Fruit fly (Drosophila melanogaster) whole organism, embryonic: ENCODE measurements around the gene CG18858.

Source experiments
- Aef1 ChIP-seq: fragments of 200-800 bp; sonication (Bioruptor generic); IDR thresholded peaks from 3 replicates; pipeline ENCODE4 v1.3.6; 2022; ENCODE audit warnings: missing biosample characterization, missing genetic modification characterization
- Bgb ChIP-seq: fragments of 200-800 bp; sonication (Bioruptor generic); IDR thresholded peaks from 2 replicates; pipeline ENCODE4 v1.3.6; 2022; ENCODE audit warnings: missing biosample characterization, missing genetic modification characterization; ENCODE audit not compliant: partially characterized antibody
- CG11085 ChIP-seq: fragments of 200-800 bp; sonication (Bioruptor generic); IDR thresholded peaks from 2 replicates; pipeline ENCODE4 v1.3.6; 2022; ENCODE audit warnings: missing biosample characterization, missing genetic modification characterization
- CG11398 ChIP-seq: fragments of 200-800 bp; sonication (Bioruptor generic); optimal IDR thresholded peaks from 2 replicates; lab custom pipeline; 2016; ENCODE audit warnings: missing biosample characterization, missing genetic modification characterization
- CG11456 ChIP-seq: fragments of 200-800 bp; sonication (Bioruptor generic); IDR thresholded peaks from 3 replicates; pipeline ENCODE4 v1.3.6; 2022; ENCODE audit warnings: missing biosample characterization, missing genetic modification characterization
- CG12299 ChIP-seq: fragments of 200-800 bp; sonication (Bioruptor generic); optimal IDR thresholded peaks from 2 replicates; lab custom pipeline; 2018; ENCODE audit warnings: missing biosample characterization, mild to moderate bottlenecking, missing genetic modification characterization
- CG12659 ChIP-seq: fragments of 200-800 bp; sonication (Bioruptor generic); optimal IDR thresholded peaks from 3 replicates; lab custom pipeline; 2017; ENCODE audit warnings: mild to moderate bottlenecking, missing biosample characterization, missing genetic modification reagents, missing genetic modification characterization
- CG15011 ChIP-seq: fragments of 200-800 bp; sonication (Bioruptor generic); optimal IDR thresholded peaks from 3 replicates; lab custom pipeline; 2018; ENCODE audit warnings: missing biosample characterization, mild to moderate bottlenecking, missing genetic modification characterization
- CG15479 ChIP-seq: fragments of 200-800 bp; sonication (Bioruptor generic); optimal IDR thresholded peaks from 3 replicates; lab custom pipeline; 2019; ENCODE audit warnings: missing biosample characterization, mild to moderate bottlenecking, missing genetic modification characterization, moderate library complexity
- CG2199 ChIP-seq: fragments of 200-800 bp; sonication (Bioruptor generic); IDR thresholded peaks from 3 replicates; pipeline ENCODE4 v1.3.6; 2022; ENCODE audit warnings: missing biosample characterization, missing genetic modification characterization
- CG2889 ChIP-seq: fragments of 200-800 bp; sonication (Bioruptor generic); IDR thresholded peaks from 3 replicates; pipeline ENCODE4 v1.3.6; 2022; ENCODE audit warnings: missing biosample characterization, missing genetic modification characterization
- CG31388 ChIP-seq: fragments of 200-800 bp; sonication (Bioruptor generic); optimal IDR thresholded peaks from 2 replicates; lab custom pipeline; 2016; ENCODE audit warnings: missing biosample characterization, missing genetic modification characterization
- CG34422 ChIP-seq: fragments of 200-800 bp; sonication (Bioruptor generic); IDR thresholded peaks from 3 replicates; pipeline ENCODE4 v1.3.6; 2022; ENCODE audit warnings: missing biosample characterization, missing genetic modification characterization
- CG3726 ChIP-seq: fragments of 200-800 bp; sonication (Bioruptor generic); IDR thresholded peaks from 3 replicates; pipeline ENCODE4, ENCODE4 v1.3.6; 2022; ENCODE audit warnings: missing biosample characterization, missing genetic modification characterization
- CG4707 ChIP-seq: fragments of 200-800 bp; sonication (Bioruptor generic); optimal IDR thresholded peaks from 2 replicates; lab custom pipeline; 2018; ENCODE audit warnings: missing biosample characterization, mild to moderate bottlenecking, missing genetic modification characterization, moderate library complexity
- CG6654 ChIP-seq: fragments of 200-800 bp; sonication (Bioruptor generic); optimal IDR thresholded peaks from 2 replicates; lab custom pipeline; 2017; ENCODE audit warnings: missing biosample characterization, mild to moderate bottlenecking, missing genetic modification characterization
- CG7556 ChIP-seq: fragments of 200-800 bp; sonication (Bioruptor generic); optimal IDR thresholded peaks from 2 replicates; lab custom pipeline; 2017; ENCODE audit warnings: missing biosample characterization, mild to moderate bottlenecking, missing genetic modification characterization
- CG7928 ChIP-seq: fragments of 200-800 bp; sonication (Bioruptor generic); optimal IDR thresholded peaks from 2 replicates; lab custom pipeline; 2017; ENCODE audit warnings: missing biosample characterization, mild to moderate bottlenecking, missing genetic modification characterization
- CHES-1-like ChIP-seq: fragments of 200-800 bp; sonication (Bioruptor generic); optimal IDR thresholded peaks from 2 replicates; lab custom pipeline; 2016; ENCODE audit warnings: missing biosample characterization, missing genetic modification characterization
- Deaf1 ChIP-seq: fragments of 200-800 bp; optimal IDR thresholded peaks from 3 replicates; lab custom pipeline; 2019; ENCODE audit warnings: missing biosample characterization, mild to moderate bottlenecking, missing genetic modification characterization, moderate library complexity
- Dll ChIP-seq: fragments of 200-800 bp; sonication (Bioruptor generic); IDR thresholded peaks from 4 replicates; pipeline ENCODE4 v1.3.6; 2022; ENCODE audit warnings: missing biosample characterization, missing genetic modification characterization; ENCODE audit not compliant: partially characterized antibody
- HLHmδ ChIP-seq: fragments of 200-800 bp; sonication (Bioruptor generic); optimal IDR thresholded peaks from 2 replicates; lab custom pipeline; 2018; ENCODE audit warnings: missing biosample characterization, mild to moderate bottlenecking, missing genetic modification characterization, moderate library complexity
- Hand ChIP-seq: fragments of 200-800 bp; sonication (Bioruptor generic); optimal IDR thresholded peaks from 2 replicates; lab custom pipeline; 2017; ENCODE audit warnings: mild to moderate bottlenecking, missing biosample characterization, missing genetic modification reagents, missing genetic modification characterization
- Hr3 ChIP-seq: fragments of 200-800 bp; sonication (Bioruptor generic); optimal IDR thresholded peaks from 3 replicates; lab custom pipeline; 2016; ENCODE audit warnings: missing biosample characterization, missing genetic modification characterization
- Myb ChIP-seq: fragments of 200-800 bp; sonication (Bioruptor generic); optimal IDR thresholded peaks from 2 replicates; lab custom pipeline; 2016; ENCODE audit warnings: missing biosample characterization, missing genetic modification characterization
- Optix ChIP-seq: fragments of 200-800 bp; sonication (Bioruptor generic); IDR thresholded peaks from 3 replicates; pipeline ENCODE4 v1.3.6; 2022; ENCODE audit warnings: missing biosample characterization, missing genetic modification characterization
- Poxn ChIP-seq: fragments of 200-800 bp; sonication (Bioruptor generic); IDR thresholded peaks from 2 replicates; pipeline ENCODE4 v1.3.6; 2022; ENCODE audit warnings: missing biosample characterization, missing genetic modification characterization
- Sin3A ChIP-seq: fragments of >200 bp; optimal IDR thresholded peaks from 2 replicates; lab custom pipeline; 2018
- Sox100B ChIP-seq: fragments of 200-800 bp; sonication (Bioruptor generic); optimal IDR thresholded peaks from 3 replicates; lab custom pipeline; 2018; ENCODE audit warnings: missing biosample characterization, mild to moderate bottlenecking, missing genetic modification characterization
- Stat92E ChIP-seq, 3 experiments: fragments of >200 bp in 2 of 3; fragments of 200-800 bp in 1 of 3; sonication (Bioruptor generic) in 1 of 3; optimal IDR thresholded peaks; 2 replicates each; lab custom pipeline; 2017 to 2019; ENCODE audit warnings: missing biosample characterization in 3 of 3, missing genetic modification characterization in 3 of 3, mild to moderate bottlenecking in 1 of 3, moderate library complexity in 1 of 3
- ac ChIP-seq: fragments of 200-800 bp; sonication (Bioruptor generic); optimal IDR thresholded peaks from 3 replicates; lab custom pipeline; 2017; ENCODE audit warnings: missing biosample characterization, mild to moderate bottlenecking, missing genetic modification characterization
- ap ChIP-seq: fragments of 200-800 bp; sonication (Bioruptor generic); IDR thresholded peaks from 2 replicates; pipeline ENCODE4 v1.3.6; 2022; ENCODE audit warnings: missing biosample characterization, missing genetic modification characterization
- cad ChIP-seq: fragments of >200 bp; optimal IDR thresholded peaks from 2 replicates; lab custom pipeline; 2017; ENCODE audit warnings: missing biosample characterization, missing genetic modification characterization
- chif ChIP-seq, 2 experiments: fragments of 200-800 bp; sonication (Bioruptor generic); optimal IDR thresholded peaks; 3 replicates each; lab custom pipeline; 2016; ENCODE audit warnings: missing biosample characterization in 2 of 2, missing genetic modification characterization in 2 of 2
- crc ChIP-seq: fragments of 200-800 bp; sonication (Bioruptor generic); optimal IDR thresholded peaks from 2 replicates; lab custom pipeline; 2016; ENCODE audit warnings: missing biosample characterization, missing genetic modification characterization
- croc ChIP-seq: fragments of 200-800 bp; sonication (Bioruptor generic); conservative IDR thresholded peaks from 3 replicates; pipeline ENCODE4 v1.3.6; 2022; ENCODE audit warnings: missing biosample characterization, missing genetic modification characterization
- crol ChIP-seq: fragments of 200-800 bp; sonication (Bioruptor generic); IDR thresholded peaks from 2 replicates; pipeline ENCODE4 v1.3.6; 2022; ENCODE audit warnings: missing biosample characterization, missing genetic modification characterization
- emc ChIP-seq: fragments of 200-800 bp; sonication (Bioruptor generic); optimal IDR thresholded peaks from 2 replicates; lab custom pipeline; 2016; ENCODE audit warnings: missing biosample characterization, missing genetic modification characterization
- en ChIP-seq: fragments of 200-800 bp; sonication (Bioruptor generic); optimal IDR thresholded peaks from 2 replicates; lab custom pipeline; 2016; ENCODE audit warnings: missing biosample characterization, missing genetic modification characterization
- eve ChIP-seq, 2 experiments: fragments of >200 bp; optimal IDR thresholded peaks; 2 replicates each; lab custom pipeline; 2017; ENCODE audit warnings: missing biosample characterization in 2 of 2, missing genetic modification characterization in 2 of 2
- fd96Cb ChIP-seq: fragments of 200-800 bp; sonication (Bioruptor generic); optimal IDR thresholded peaks from 2 replicates; lab custom pipeline; 2018; ENCODE audit warnings: missing biosample characterization, mild to moderate bottlenecking, missing genetic modification characterization, moderate library complexity
- hth ChIP-seq: fragments of >200 bp; optimal IDR thresholded peaks from 2 replicates; lab custom pipeline; 2017; ENCODE audit warnings: inconsistent platforms
- insv ChIP-seq, 2 experiments: fragments of 200-800 bp; sonication (Bioruptor generic); optimal IDR thresholded peaks; 3 replicates each; lab custom pipeline; 2016 to 2018; ENCODE audit warnings: missing biosample characterization in 2 of 2, missing genetic modification characterization in 2 of 2
- kni ChIP-seq: fragments of 200-800 bp; sonication (Bioruptor generic); optimal IDR thresholded peaks from 3 replicates; lab custom pipeline; 2017; ENCODE audit warnings: mild to moderate bottlenecking, missing biosample characterization, missing genetic modification reagents, missing genetic modification characterization
- maf-S ChIP-seq: fragments of 200-800 bp; sonication (Bioruptor generic); optimal IDR thresholded peaks from 2 replicates; lab custom pipeline; 2016; ENCODE audit warnings: missing biosample characterization, missing genetic modification characterization
- mld ChIP-seq: fragments of 200-800 bp; sonication (Bioruptor generic); IDR thresholded peaks from 3 replicates; pipeline ENCODE4 v1.3.6; 2022; ENCODE audit warnings: missing biosample characterization, missing genetic modification characterization; ENCODE audit not compliant: partially characterized antibody
- otp ChIP-seq: fragments of 200-800 bp; sonication (Bioruptor generic); IDR thresholded peaks from 3 replicates; pipeline ENCODE4, ENCODE4 v1.3.6; 2022; ENCODE audit warnings: missing biosample characterization, missing genetic modification characterization
- shn ChIP-seq: fragments of 200-800 bp; sonication (Bioruptor generic); optimal IDR thresholded peaks from 3 replicates; lab custom pipeline; 2016; ENCODE audit warnings: missing biosample characterization, missing genetic modification characterization
- sqz ChIP-seq: fragments of 200-800 bp; sonication (Bioruptor generic); optimal IDR thresholded peaks from 3 replicates; lab custom pipeline; 2018; ENCODE audit warnings: missing biosample characterization, mild to moderate bottlenecking, missing genetic modification characterization
- ssp ChIP-seq: fragments of 200-800 bp; sonication (Bioruptor generic); IDR thresholded peaks from 2 replicates; pipeline ENCODE4 v1.3.6; 2022; ENCODE audit warnings: missing biosample characterization, missing genetic modification characterization
- sug ChIP-seq: fragments of 200-800 bp; optimal IDR thresholded peaks from 2 replicates; lab custom pipeline; 2019; ENCODE audit warnings: missing biosample characterization, mild to moderate bottlenecking, missing genetic modification characterization, moderate library complexity

Gene CG18858

dm6 chr2L:20414750-20415211 is 44.1 kb downstream of the CG18858 start, which contains the start of gene CG10947 (continued):
- TF ChIP-seq CG11085 (GFP tag; lab: Robert Waterston, UW) (peak; percentile 43; the same call in 1 of the 2 replicates), Dll (GFP tag; lab: Robert Waterston, UW) (peak; percentile 59; the same call in 3 of the 4 replicates), CHES-1-like (GFP tag; lab: Kevin White, UChicago) (peak; percentile 61), cad (GFP tag; lab: Kevin White, UChicago) (no peak), CG12659 (peak; percentile 70), CG6654 (GFP tag; lab: Kevin White, UChicago) (peak; percentile 25), Myb (GFP tag; lab: Kevin White, UChicago) (peak; percentile 99), sqz (GFP tag; lab: Kevin White, UChicago) (peak; percentile 15), CG3726 (no peak), CG12299 (tag; lab: Kevin White, UChicago) (no peak), HLHmδ (GFP tag; lab: Kevin White, UChicago) (no peak), ac (GFP tag; lab: Kevin White, UChicago) (peak; percentile 7), Sin3A (lab: Kevin White, UChicago) (no peak), Poxn (GFP tag; lab: Robert Waterston, UW) (no peak), CG4707 (GFP tag; lab: Kevin White, UChicago) (peak; percentile 60), CG7928 (GFP tag; lab: Kevin White, UChicago) (peak; percentile 28), en (peak; percentile 72), ssp (peak; percentile 33), otp (peak; percentile 75; the same call in 2 of the 3 replicates), CG7556 (GFP tag; lab: Kevin White, UChicago) (peak; percentile 12), CG11456 (GFP tag; lab: Robert Waterston, UW) (peak; percentile 86), CG2199 (GFP tag; lab: Robert Waterston, UW) (0 out of 3 replicates have a peak, but pooled peaks have one; percentile 24), maf-S (GFP tag; lab: Kevin White, UChicago) (peak; percentile 68), CG15011 (GFP tag; lab: Kevin White, UChicago) (no peak), CG15479 (GFP tag; lab: Kevin White, UChicago) (no peak), mld (GFP tag; lab: Robert Waterston, UW) (no peak), shn (GFP tag; lab: Kevin White, UChicago) (peak; percentile 72), eve (GFP tag; optimal IDR thresholded peaks at IDR 0.05; lab: Kevin White, UChicago) (no peak), ap (GFP tag; lab: Robert Waterston, UW) (no peak), crol (GFP tag; lab: Robert Waterston, UW) (no peak), Bgb (GFP tag; lab: Robert Waterston, UW) (peak; percentile 73), Hr3 (GFP tag; lab: Kevin White, UChicago) (peak; percentile 62), CG11398 (GFP tag; lab: Kevin White, UChicago) (peak; percentile 33), Aef1 (GFP tag; lab: Robert Waterston, UW) (no peak), Deaf1 (tag; lab: Kevin White, UChicago) (no peak), kni (no peak), CG34422 (GFP tag; lab: Robert Waterston, UW) (no peak), croc (GFP tag; lab: Robert Waterston, UW) (no peak; the same call in 2 of the 3 replicates), Optix (GFP tag; lab: Robert Waterston, UW) (no peak), fd96Cb (tag; lab: Kevin White, UChicago) (no peak), crc (GFP tag; lab: Kevin White, UChicago) (peak; percentile 64), insv (GFP tag; optimal IDR thresholded peaks at IDR 0.05; lab: Kevin White, UChicago) (peak in 1 of 2 experiments; percentile 43), CG2889 (GFP tag; lab: Robert Waterston, UW) (0 out of 3 replicates have a peak, but pooled peaks have one; percentile 4), Stat92E (GFP tag; optimal IDR thresholded peaks at IDR 0.05; lab: Kevin White, UChicago) (no peak), Hand (GFP tag; lab: Kevin White, UChicago) (peak; percentile 13), emc (GFP tag; lab: Kevin White, UChicago) (peak; percentile 48), Sox100B (GFP tag; lab: Kevin White, UChicago) (peak; percentile 46), sug (peak; percentile 44), hth (lab: Kevin White, UChicago) (no peak), CG31388 (GFP tag; lab: Kevin White, UChicago) (no peak), chif (GFP tag; optimal IDR thresholded peaks at IDR 0.05; lab: Kevin White, UChicago) (peak; percentile 60 to 65)
